Fruit fly (Drosophila melanogaster) whole organism, embryonic: ENCODE measurements around the gene eIF2Bepsilon.

ENCODE experiments used
- Abd-B ChIP-seq: fragments of 200-800 bp; sonication (Bioruptor generic); optimal IDR thresholded peaks from 2 replicates; lab custom pipeline; 2018; ENCODE audit warnings: missing biosample characterization, mild to moderate bottlenecking, missing genetic modification characterization, moderate library complexity
- Adf1 ChIP-seq: fragments of 200-800 bp; sonication (Bioruptor generic); IDR thresholded peaks from 2 replicates; pipeline ENCODE4 v1.3.6; 2022; ENCODE audit warnings: missing biosample characterization, missing genetic modification characterization
- CG12219 ChIP-seq: fragments of 200-800 bp; sonication (Bioruptor generic); optimal IDR thresholded peaks from 3 replicates; lab custom pipeline; 2018; ENCODE audit warnings: missing biosample characterization, mild to moderate bottlenecking, missing genetic modification characterization
- CG13287 ChIP-seq: fragments of 200-800 bp; sonication (Bioruptor generic); IDR thresholded peaks from 2 replicates; pipeline ENCODE4 v1.3.6; 2022; ENCODE audit warnings: missing biosample characterization, missing genetic modification characterization; ENCODE audit not compliant: partially characterized antibody
- CG15514 ChIP-seq: fragments of 200-800 bp; sonication (Bioruptor generic); optimal IDR thresholded peaks from 3 replicates; lab custom pipeline; 2017; ENCODE audit warnings: missing biosample characterization, missing genetic modification characterization, mild to moderate bottlenecking, moderate library complexity, missing genetic modification reagents
- CG1602 ChIP-seq: fragments of 200-800 bp; sonication (Bioruptor generic); optimal IDR thresholded peaks from 3 replicates; lab custom pipeline; 2016; ENCODE audit warnings: missing biosample characterization, missing genetic modification characterization
- CG17328 ChIP-seq: fragments of 200-800 bp; sonication (Bioruptor generic); IDR thresholded peaks from 2 replicates; pipeline ENCODE4 v1.3.6; 2022; ENCODE audit warnings: missing biosample characterization, missing genetic modification characterization
- CG17612 ChIP-seq: fragments of 200-800 bp; sonication (Bioruptor generic); IDR thresholded peaks from 2 replicates; pipeline ENCODE4 v1.3.6; 2022; ENCODE audit warnings: missing biosample characterization, missing genetic modification characterization
- CG2116 ChIP-seq: fragments of 200-800 bp; sonication (Bioruptor generic); optimal IDR thresholded peaks from 3 replicates; lab custom pipeline; 2018; ENCODE audit warnings: missing biosample characterization, mild to moderate bottlenecking, missing genetic modification characterization
- CG30403 ChIP-seq: fragments of 200-800 bp; sonication (Bioruptor generic); optimal IDR thresholded peaks from 3 replicates; lab custom pipeline; 2016; ENCODE audit warnings: missing biosample characterization, missing genetic modification characterization
- CG32767 ChIP-seq: fragments of 200-800 bp; sonication (Bioruptor generic); IDR thresholded peaks from 2 replicates; pipeline ENCODE4 v1.3.6; 2022; ENCODE audit warnings: missing biosample characterization, missing genetic modification characterization
- CG34224 ChIP-seq: fragments of 200-800 bp; sonication (Bioruptor generic); IDR thresholded peaks from 3 replicates; pipeline ENCODE4 v1.3.6; 2022; ENCODE audit warnings: missing biosample characterization, missing genetic modification characterization; ENCODE audit not compliant: partially characterized antibody
- CG4617 ChIP-seq: fragments of 200-800 bp; sonication (Bioruptor generic); optimal IDR thresholded peaks from 3 replicates; lab custom pipeline; 2016; ENCODE audit warnings: missing biosample characterization, missing genetic modification characterization, borderline replicate concordance
- CG5180 ChIP-seq: fragments of 200-800 bp; sonication (Bioruptor generic); optimal IDR thresholded peaks from 3 replicates; lab custom pipeline; 2017; ENCODE audit warnings: missing biosample characterization, missing genetic modification characterization, mild to moderate bottlenecking, moderate library complexity, missing genetic modification reagents
- CG8478 ChIP-seq: fragments of >200 bp; optimal IDR thresholded peaks from 2 replicates; lab custom pipeline; 2018
- CG8924 ChIP-seq: fragments of 200-800 bp; optimal IDR thresholded peaks from 3 replicates; lab custom pipeline; 2019; ENCODE audit warnings: missing biosample characterization, mild to moderate bottlenecking, missing genetic modification characterization, moderate library complexity
- Doc3 ChIP-seq: fragments of 200-800 bp; sonication (Bioruptor generic); IDR thresholded peaks from 3 replicates; pipeline ENCODE4 v1.3.6; 2022; ENCODE audit warnings: missing biosample characterization, missing genetic modification characterization; ENCODE audit not compliant: partially characterized antibody
- Dref ChIP-seq: fragments of 200-800 bp; sonication (Bioruptor generic); IDR thresholded peaks from 2 replicates; pipeline ENCODE4 v1.3.6; 2022; ENCODE audit warnings: missing biosample characterization, missing genetic modification characterization
- Drgx ChIP-seq: fragments of 200-800 bp; sonication (Bioruptor generic); IDR thresholded peaks from 2 replicates; pipeline ENCODE4 v1.3.6; 2022; ENCODE audit warnings: missing biosample characterization, missing genetic modification characterization
- HmgZ ChIP-seq: fragments of 200-800 bp; sonication (Bioruptor generic); optimal IDR thresholded peaks from 2 replicates; lab custom pipeline; 2018; ENCODE audit warnings: missing biosample characterization, mild to moderate bottlenecking, missing genetic modification characterization
- Hmx ChIP-seq: fragments of 200-800 bp; sonication (Bioruptor generic); optimal IDR thresholded peaks from 2 replicates; lab custom pipeline; 2016; ENCODE audit warnings: missing biosample characterization, missing genetic modification characterization
- MBD-R2 ChIP-seq: fragments of 200-800 bp; sonication (Bioruptor generic); IDR thresholded peaks from 2 replicates; pipeline ENCODE4 v1.3.6; 2022; ENCODE audit warnings: missing biosample characterization, missing genetic modification characterization
- Max ChIP-seq: fragments of 200-800 bp; sonication (Bioruptor generic); optimal IDR thresholded peaks from 2 replicates; lab custom pipeline; 2016; ENCODE audit warnings: missing biosample characterization, mild to moderate bottlenecking, missing genetic modification characterization
- Pdp1 ChIP-seq, 2 experiments: fragments of 200-800 bp; sonication (Bioruptor generic); optimal IDR thresholded peaks; 3 replicates each; lab custom pipeline; 2016; ENCODE audit warnings: missing biosample characterization in 2 of 2, missing genetic modification characterization in 2 of 2, mild to moderate bottlenecking in 1 of 2, moderate library complexity in 1 of 2
- Rfx ChIP-seq: fragments of 200-800 bp; sonication (Bioruptor generic); IDR thresholded peaks from 2 replicates; pipeline ENCODE4 v1.3.6; 2022; ENCODE audit warnings: missing biosample characterization, missing genetic modification characterization
- Scr ChIP-seq: fragments of 200-800 bp; sonication (Bioruptor generic); IDR thresholded peaks from 2 replicates; pipeline ENCODE4 v1.3.6; 2022; ENCODE audit warnings: missing biosample characterization, missing genetic modification characterization; ENCODE audit not compliant: partially characterized antibody
- Sry-δ ChIP-seq: fragments of 200-800 bp; sonication (Bioruptor generic); optimal IDR thresholded peaks from 2 replicates; lab custom pipeline; 2016; ENCODE audit warnings: missing biosample characterization, missing genetic modification characterization
- amos ChIP-seq: fragments of 200-800 bp; sonication (Bioruptor generic); IDR thresholded peaks from 2 replicates; pipeline ENCODE4 v1.3.6; 2022; ENCODE audit warnings: missing biosample characterization, missing genetic modification characterization; ENCODE audit not compliant: partially characterized antibody
- cas ChIP-seq: fragments of 200-800 bp; sonication (Bioruptor generic); IDR thresholded peaks from 2 replicates; pipeline ENCODE4 v1.3.6; 2022; ENCODE audit warnings: missing biosample characterization, missing genetic modification characterization
- caup ChIP-seq: fragments of 200-800 bp; sonication (Bioruptor generic); optimal IDR thresholded peaks from 3 replicates; lab custom pipeline; 2017; ENCODE audit warnings: missing biosample characterization, mild to moderate bottlenecking, missing genetic modification characterization, moderate library complexity; ENCODE audit not compliant: severe bottlenecking
- cg ChIP-seq: fragments of 200-800 bp; sonication (Bioruptor generic); optimal IDR thresholded peaks from 3 replicates; lab custom pipeline; 2019; ENCODE audit warnings: missing biosample characterization, mild to moderate bottlenecking, missing genetic modification characterization, moderate library complexity
- danr ChIP-seq: fragments of 200-800 bp; sonication (Bioruptor generic); IDR thresholded peaks from 2 replicates; pipeline ENCODE4 v1.3.6; 2022; ENCODE audit warnings: missing biosample characterization, missing genetic modification characterization
- dm ChIP-seq: fragments of 200-800 bp; sonication (Bioruptor generic); optimal IDR thresholded peaks from 3 replicates; lab custom pipeline; 2016; ENCODE audit warnings: missing biosample characterization, missing genetic modification characterization
- eyg ChIP-seq: fragments of 200-800 bp; sonication (Bioruptor generic); optimal IDR thresholded peaks from 3 replicates; lab custom pipeline; 2016; ENCODE audit warnings: missing biosample characterization, missing genetic modification characterization
- gcm ChIP-seq: fragments of 200-800 bp; sonication (Bioruptor generic); optimal IDR thresholded peaks from 2 replicates; lab custom pipeline; 2019; ENCODE audit warnings: missing biosample characterization, mild to moderate bottlenecking, missing genetic modification characterization, moderate library complexity
- gfzf ChIP-seq: fragments of 200-800 bp; sonication (Bioruptor generic); optimal IDR thresholded peaks from 2 replicates; lab custom pipeline; 2016; ENCODE audit warnings: missing biosample characterization, mild to moderate bottlenecking, missing genetic modification characterization, moderate library complexity
- hb ChIP-seq: fragments of 200-800 bp; sonication (Bioruptor generic); IDR thresholded peaks from 3 replicates; pipeline ENCODE4 v1.3.6; 2022; ENCODE audit warnings: missing biosample characterization, missing genetic modification characterization; ENCODE audit not compliant: partially characterized antibody
- knrl ChIP-seq: fragments of 200-800 bp; sonication (Bioruptor generic); IDR thresholded peaks from 3 replicates; pipeline ENCODE4 v1.3.6; 2022; ENCODE audit warnings: missing biosample characterization, missing genetic modification characterization; ENCODE audit not compliant: partially characterized antibody
- nmo ChIP-seq: fragments of 200-800 bp; sonication (Bioruptor generic); optimal IDR thresholded peaks from 2 replicates; lab custom pipeline; 2018; ENCODE audit warnings: missing biosample characterization, mild to moderate bottlenecking, missing genetic modification characterization, moderate library complexity
- nom ChIP-seq: fragments of 200-800 bp; sonication (Bioruptor generic); optimal IDR thresholded peaks from 2 replicates; lab custom pipeline; 2017; ENCODE audit warnings: missing biosample characterization, missing genetic modification characterization, mild to moderate bottlenecking, moderate library complexity, missing genetic modification reagents
- pum ChIP-seq: fragments of 200-800 bp; sonication (Bioruptor generic); optimal IDR thresholded peaks from 2 replicates; lab custom pipeline; 2016; ENCODE audit warnings: missing biosample characterization, missing genetic modification characterization
- row ChIP-seq: fragments of 200-800 bp; sonication (Bioruptor generic); IDR thresholded peaks from 3 replicates; pipeline ENCODE4 v1.3.6; 2022; ENCODE audit warnings: missing biosample characterization, missing genetic modification characterization
- tap ChIP-seq: fragments of 200-800 bp; optimal IDR thresholded peaks from 3 replicates; lab custom pipeline; 2019; ENCODE audit warnings: missing biosample characterization, mild to moderate bottlenecking, missing genetic modification characterization, moderate library complexity
- tgo ChIP-seq: fragments of 200-800 bp; sonication (Bioruptor generic); IDR thresholded peaks from 3 replicates; pipeline ENCODE4 v1.3.6; 2022; ENCODE audit warnings: missing biosample characterization, missing genetic modification characterization
- trem ChIP-seq: fragments of 200-800 bp; optimal IDR thresholded peaks from 3 replicates; lab custom pipeline; 2019; ENCODE audit warnings: missing biosample characterization, mild to moderate bottlenecking, missing genetic modification characterization, moderate library complexity
- unc-4 ChIP-seq: fragments of 200-800 bp; sonication (Bioruptor generic); IDR thresholded peaks from 2 replicates; pipeline ENCODE4 v1.3.6; 2022; ENCODE audit warnings: missing biosample characterization, missing genetic modification characterization; ENCODE audit not compliant: partially characterized antibody
- vnd ChIP-seq: fragments of 200-800 bp; sonication (Bioruptor generic); IDR thresholded peaks from 3 replicates; pipeline ENCODE4 v1.3.6; 2022; ENCODE audit warnings: missing biosample characterization, missing genetic modification characterization; ENCODE audit not compliant: partially characterized antibody
- wek ChIP-seq: fragments of 200-800 bp; sonication (Bioruptor generic); optimal IDR thresholded peaks from 3 replicates; lab custom pipeline; 2018; ENCODE audit warnings: missing biosample characterization, mild to moderate bottlenecking, missing genetic modification characterization, moderate library complexity

eIF2Bepsilon gene

dm6 chrX:1909533-1909932 is 13.1 kb downstream of the eIF2Bepsilon start (continued):
- TF ChIP-seq CG12219 (GFP tag; lab: Kevin White, UChicago) (no peak), CG30403 (GFP tag; lab: Kevin White, UChicago) (no peak), pum (GFP tag; lab: Kevin White, UChicago) (no peak), dm (no peak), cas (no peak), tgo (no peak), gfzf (no peak), Rfx (no peak), Adf1 (GFP tag; lab: Robert Waterston, UW) (no peak), eyg (no peak), row (GFP tag; lab: Robert Waterston, UW) (peak; percentile 19; the same call in 2 of the 3 replicates)

dm6 chrX:1908757-1909156 is 13.9 kb downstream of the eIF2Bepsilon start, which contains the start of the genes Edem1 and Rbcn-3B:
TSS of gene Edem1 (minus strand) at chrX:1908827.
TSS of gene Rbcn-3B (plus strand) at chrX:1908920.
- no peak for TF ChIP-seq danr
- peak; percentile 49; the same call in 2 of the 3 replicates for TF ChIP-seq knrl
- TF ChIP-seq Drgx (GFP tag; lab: Robert Waterston, UW) = peak; percentile 14; the same call in 1 of the 2 replicates
- no peak for TF ChIP-seq nmo (GFP tag; lab: Kevin White, UChicago)
- TF ChIP-seq Max = peak; percentile 15
- TF ChIP-seq CG4617 (GFP tag; lab: Kevin White, UChicago) = peak; percentile 33
- peak; percentile 64 for TF ChIP-seq Dref (GFP tag; lab: Robert Waterston, UW)
- peak; percentile 82 for TF ChIP-seq cg (GFP tag; lab: Kevin White, UChicago)
- TF ChIP-seq CG17328 (GFP tag; lab: Robert Waterston, UW) = no peak
- TF ChIP-seq hb = peak; percentile 57; the same call in 1 of the 3 replicates
- no peak for TF ChIP-seq gcm (GFP tag; lab: Kevin White, UChicago)
- no peak for TF ChIP-seq tap
- TF ChIP-seq Sry-δ (GFP tag; lab: Kevin White, UChicago) = peak; percentile 19
- no peak for TF ChIP-seq wek (GFP tag; lab: Kevin White, UChicago)
- no peak for TF ChIP-seq CG17612 (GFP tag; lab: Robert Waterston, UW)
- TF ChIP-seq Scr (GFP tag; lab: Robert Waterston, UW) = peak; percentile 53
- TF ChIP-seq HmgZ (tag; lab: Kevin White, UChicago) = peak; percentile 12
- TF ChIP-seq CG32767 (GFP tag; lab: Robert Waterston, UW) = no peak
- TF ChIP-seq amos (GFP tag; lab: Robert Waterston, UW) = peak; percentile 68
- TF ChIP-seq Pdp1 (GFP tag; optimal IDR thresholded peaks at IDR 0.05; lab: Kevin White, UChicago) = peak in 1 of 2 experiments; percentile 33
- peak; percentile 77 for TF ChIP-seq CG5180 (GFP tag; lab: Kevin White, UChicago)
- no peak for TF ChIP-seq CG1602 (GFP tag; lab: Kevin White, UChicago)
- peak; percentile 69 for TF ChIP-seq nom (GFP tag; lab: Kevin White, UChicago)
- peak; percentile 61 for TF ChIP-seq CG2116 (GFP tag; lab: Kevin White, UChicago)
- TF ChIP-seq caup (GFP tag; lab: Kevin White, UChicago) = no peak
- TF ChIP-seq trem (tag; lab: Kevin White, UChicago) = peak; percentile 20
- 0 out of 2 replicates have a peak, but pooled peaks have one; percentile 32 for TF ChIP-seq unc-4 (GFP tag; lab: Robert Waterston, UW)
- TF ChIP-seq MBD-R2 (GFP tag; lab: Robert Waterston, UW) = peak; percentile 46
- TF ChIP-seq CG13287 = peak; percentile 44
- no peak for TF ChIP-seq Hmx (GFP tag; lab: Kevin White, UChicago)
- TF ChIP-seq CG8478 (lab: Kevin White, UChicago) = no peak
- TF ChIP-seq CG15514 (GFP tag; lab: Kevin White, UChicago) = peak; percentile 45
- TF ChIP-seq CG8924 (tag; lab: Kevin White, UChicago) = peak; percentile 9
- no peak for TF ChIP-seq Abd-B (GFP tag; lab: Kevin White, UChicago)
- TF ChIP-seq CG34224 (GFP tag; lab: Robert Waterston, UW) = peak; percentile 34; the same call in 2 of the 3 replicates
- TF ChIP-seq row (GFP tag; lab: Robert Waterston, UW) = peak; percentile 30; the same call in 1 of the 3 replicates
- peak; percentile 45; the same call in 1 of the 3 replicates for TF ChIP-seq Doc3 (GFP tag; lab: Robert Waterston, UW)
- peak; percentile 40; the same call in 1 of the 3 replicates for TF ChIP-seq vnd (GFP tag; lab: Robert Waterston, UW)
